Fruit fly (Drosophila melanogaster) whole organism, pupa: ENCODE results near the gene CG33257.
A peak's percentile ranks its signal among the peaks of the same experiment; 100 is the strongest.

Experiments
- CG12605 ChIP-seq: fragments of 200-800 bp; sonication (Bioruptor generic); IDR thresholded peaks from 2 replicates; pipeline ENCODE4 v1.3.6; 2022; ENCODE audit warnings: missing biosample characterization, missing genetic modification characterization
- CG13204 ChIP-seq: fragments of 200-800 bp; sonication (Bioruptor generic); optimal IDR thresholded peaks from 2 replicates; lab custom pipeline; 2018; ENCODE audit warnings: missing biosample characterization, mild to moderate bottlenecking, missing genetic modification characterization, moderate library complexity
- CG32121 ChIP-seq: fragments of 200-800 bp; sonication (Bioruptor generic); IDR thresholded peaks from 2 replicates; pipeline ENCODE4 v1.3.6; 2022; ENCODE audit warnings: missing biosample characterization, missing genetic modification characterization
- CG34367 ChIP-seq: fragments of 200-800 bp; sonication (Bioruptor generic); optimal IDR thresholded peaks from 2 replicates; lab custom pipeline; 2018; ENCODE audit warnings: missing biosample characterization, mild to moderate bottlenecking, missing genetic modification characterization
- CG4496 ChIP-seq: fragments of 200-800 bp; sonication (Bioruptor generic); IDR thresholded peaks from 3 replicates; pipeline ENCODE4 v1.3.6; 2022; ENCODE audit warnings: missing biosample characterization, missing genetic modification characterization
- CG8159 ChIP-seq: fragments of 200-800 bp; sonication (Bioruptor generic); optimal IDR thresholded peaks from 3 replicates; lab custom pipeline; 2018; ENCODE audit warnings: missing biosample characterization, mild to moderate bottlenecking, missing genetic modification characterization, moderate library complexity
- CG9948 ChIP-seq: fragments of 200-800 bp; sonication (Bioruptor generic); optimal IDR thresholded peaks from 2 replicates; lab custom pipeline; 2018; ENCODE audit warnings: missing biosample characterization, mild to moderate bottlenecking, missing genetic modification characterization, moderate library complexity
- EcR ChIP-seq: fragments of 200-800 bp; sonication (Bioruptor generic); optimal IDR thresholded peaks from 3 replicates; lab custom pipeline; 2019; ENCODE audit warnings: missing biosample characterization, missing genetic modification characterization, mild to moderate bottlenecking, moderate library complexity, missing genetic modification reagents
- Snoo ChIP-seq: fragments of 200-800 bp; sonication (Bioruptor generic); optimal IDR thresholded peaks from 3 replicates; lab custom pipeline; 2017; ENCODE audit warnings: missing biosample characterization, mild to moderate bottlenecking, missing genetic modification characterization, inconsistent platforms
- gl ChIP-seq: fragments of 200-800 bp; sonication (Bioruptor generic); optimal IDR thresholded peaks from 2 replicates; lab custom pipeline; 2018; ENCODE audit warnings: missing biosample characterization, mild to moderate bottlenecking, missing genetic modification characterization
- rn ChIP-seq: fragments of 200-800 bp; sonication (Bioruptor generic); IDR thresholded peaks from 2 replicates; pipeline ENCODE4 v1.3.6; 2022; ENCODE audit warnings: missing biosample characterization, missing genetic modification characterization

DNA sequence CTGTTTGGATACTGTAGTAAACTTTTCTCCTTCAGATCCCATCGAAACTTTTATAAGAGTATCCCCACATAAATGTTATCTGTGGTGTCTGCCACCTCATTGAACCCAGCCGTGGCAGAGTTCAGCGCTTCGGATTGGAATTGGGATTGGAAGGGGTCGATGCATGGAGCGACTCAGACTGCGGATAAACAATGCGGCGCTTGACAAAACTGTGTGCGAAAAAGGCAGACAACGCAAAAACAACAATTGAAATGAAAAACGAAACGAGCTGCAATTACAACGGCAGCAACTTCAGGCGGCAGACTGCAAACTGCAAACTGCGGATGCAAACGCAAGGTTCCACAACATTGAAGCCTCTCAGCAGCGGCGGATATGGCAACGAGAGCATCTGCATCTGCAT, 32.1 kb upstream of the CG33257 start, which contains the start of gene CG13062:
- TF ChIP-seq Snoo (tag; lab: Kevin White, UChicago) (no peak), CG32121 (0 out of 2 replicates have a peak, but pooled peaks have one; percentile 21), CG12605 (GFP tag; lab: Robert Waterston, UW) (no peak), CG4496 (GFP tag; lab: Robert Waterston, UW) (no peak), CG34367 (tag; lab: Kevin White, UChicago) (no peak), rn (GFP tag; lab: Robert Waterston, UW) (no peak), CG9948 (no peak), EcR (GFP tag; lab: Kevin White, UChicago) (no peak), CG13204 (no peak), gl (no peak), CG8159 (tag; lab: Kevin White, UChicago) (no peak)
